Fruit fly (Drosophila melanogaster) whole organism, embryonic: Measurements from ENCODE around the gene CG15725.

Experiments
- CG10543 ChIP-seq: fragments of 200-800 bp; sonication (Bioruptor generic); optimal IDR thresholded peaks from 3 replicates; lab custom pipeline; 2017; ENCODE audit warnings: missing biosample characterization, mild to moderate bottlenecking, missing genetic modification characterization, moderate library complexity
- CG11695 ChIP-seq: fragments of 200-800 bp; sonication (Bioruptor generic); IDR thresholded peaks from 3 replicates; pipeline ENCODE4 v1.3.6; 2022; ENCODE audit warnings: missing biosample characterization, missing genetic modification characterization
- CG12071 ChIP-seq: fragments of 200-800 bp; sonication (Bioruptor generic); optimal IDR thresholded peaks from 3 replicates; lab custom pipeline; 2018; ENCODE audit warnings: missing biosample characterization, mild to moderate bottlenecking, missing genetic modification characterization
- CG12236 ChIP-seq: fragments of 200-800 bp; sonication (Bioruptor generic); optimal IDR thresholded peaks from 2 replicates; lab custom pipeline; 2016; ENCODE audit warnings: missing biosample characterization, missing genetic modification characterization
- CG14014 ChIP-seq: fragments of 200-800 bp; sonication (Bioruptor generic); IDR thresholded peaks from 2 replicates; pipeline ENCODE4 v1.3.6; 2022; ENCODE audit warnings: missing biosample characterization, missing genetic modification characterization
- CG14710 ChIP-seq: fragments of 200-800 bp; sonication (Bioruptor generic); optimal IDR thresholded peaks from 3 replicates; lab custom pipeline; 2019; ENCODE audit warnings: missing biosample characterization, mild to moderate bottlenecking, missing genetic modification characterization, moderate library complexity
- CG15514 ChIP-seq: fragments of 200-800 bp; sonication (Bioruptor generic); optimal IDR thresholded peaks from 3 replicates; lab custom pipeline; 2017; ENCODE audit warnings: missing biosample characterization, missing genetic modification characterization, mild to moderate bottlenecking, moderate library complexity, missing genetic modification reagents
- CG16813 ChIP-seq: fragments of 200-800 bp; sonication (Bioruptor generic); IDR thresholded peaks from 3 replicates; pipeline ENCODE4 v1.3.6; 2022; ENCODE audit warnings: missing biosample characterization, missing genetic modification characterization; ENCODE audit not compliant: partially characterized antibody
- CG16815 ChIP-seq: fragments of 200-800 bp; sonication (Bioruptor generic); optimal IDR thresholded peaks from 3 replicates; lab custom pipeline; 2017; ENCODE audit warnings: missing biosample characterization, mild to moderate bottlenecking, missing genetic modification characterization
- CG17829 ChIP-seq: fragments of 200-800 bp; optimal IDR thresholded peaks from 2 replicates; lab custom pipeline; 2019; ENCODE audit warnings: missing biosample characterization, mild to moderate bottlenecking, missing genetic modification characterization, moderate library complexity
- CG2129 ChIP-seq: fragments of 200-800 bp; sonication (Bioruptor generic); IDR thresholded peaks from 2 replicates; pipeline ENCODE4 v1.3.6; 2022; ENCODE audit warnings: missing biosample characterization, missing genetic modification characterization; ENCODE audit not compliant: partially characterized antibody
- CG2199 ChIP-seq: fragments of 200-800 bp; sonication (Bioruptor generic); IDR thresholded peaks from 3 replicates; pipeline ENCODE4 v1.3.6; 2022; ENCODE audit warnings: missing biosample characterization, missing genetic modification characterization
- CG2712 ChIP-seq: fragments of 200-800 bp; optimal IDR thresholded peaks from 3 replicates; lab custom pipeline; 2019; ENCODE audit warnings: missing biosample characterization, mild to moderate bottlenecking, missing genetic modification characterization, moderate library complexity
- CG2889 ChIP-seq: fragments of 200-800 bp; sonication (Bioruptor generic); IDR thresholded peaks from 3 replicates; pipeline ENCODE4 v1.3.6; 2022; ENCODE audit warnings: missing biosample characterization, missing genetic modification characterization
- CG3065 ChIP-seq: fragments of 200-800 bp; sonication (Bioruptor generic); optimal IDR thresholded peaks from 2 replicates; lab custom pipeline; 2016; ENCODE audit warnings: missing biosample characterization, missing genetic modification characterization
- CG31388 ChIP-seq: fragments of 200-800 bp; sonication (Bioruptor generic); optimal IDR thresholded peaks from 2 replicates; lab custom pipeline; 2016; ENCODE audit warnings: missing biosample characterization, missing genetic modification characterization
- CG33557 ChIP-seq: fragments of 200-800 bp; sonication (Bioruptor generic); optimal IDR thresholded peaks from 2 replicates; lab custom pipeline; 2019; ENCODE audit warnings: missing biosample characterization, mild to moderate bottlenecking, missing genetic modification characterization, moderate library complexity
- CG3726 ChIP-seq: fragments of 200-800 bp; sonication (Bioruptor generic); IDR thresholded peaks from 3 replicates; pipeline ENCODE4, ENCODE4 v1.3.6; 2022; ENCODE audit warnings: missing biosample characterization, missing genetic modification characterization
- CG4328 ChIP-seq: fragments of 200-800 bp; sonication (Bioruptor generic); optimal IDR thresholded peaks from 3 replicates; lab custom pipeline; 2017; ENCODE audit warnings: missing biosample characterization, missing genetic modification reagents, missing genetic modification characterization
- CG7786 ChIP-seq: fragments of 200-800 bp; sonication (Bioruptor generic); optimal IDR thresholded peaks from 2 replicates; lab custom pipeline; 2016; ENCODE audit warnings: missing biosample characterization, missing genetic modification characterization
- CG9437 ChIP-seq: fragments of 200-800 bp; sonication (Bioruptor generic); optimal IDR thresholded peaks from 2 replicates; lab custom pipeline; 2018; ENCODE audit warnings: missing biosample characterization, mild to moderate bottlenecking, missing genetic modification characterization
- CG9609 ChIP-seq: fragments of 200-800 bp; sonication (Bioruptor generic); optimal IDR thresholded peaks from 3 replicates; lab custom pipeline; 2016; ENCODE audit warnings: missing biosample characterization, missing genetic modification characterization
- CG9727 ChIP-seq: fragments of 200-800 bp; sonication (Bioruptor generic); optimal IDR thresholded peaks from 3 replicates; lab custom pipeline; 2017; ENCODE audit warnings: missing biosample characterization, mild to moderate bottlenecking, missing genetic modification characterization
- CG9817 ChIP-seq: fragments of 200-800 bp; sonication (Bioruptor generic); optimal IDR thresholded peaks from 2 replicates; lab custom pipeline; 2018; ENCODE audit warnings: missing biosample characterization, mild to moderate bottlenecking, missing genetic modification characterization, moderate library complexity
- CrebB ChIP-seq: fragments of 200-800 bp; sonication (Bioruptor generic); optimal IDR thresholded peaks from 3 replicates; lab custom pipeline; 2018; ENCODE audit warnings: missing biosample characterization, mild to moderate bottlenecking, missing genetic modification characterization
- Eip74EF ChIP-seq, 2 experiments: fragments of 200-800 bp in 1 of 2; fragments of >200 bp in 1 of 2; sonication (Bioruptor generic) in 1 of 2; optimal IDR thresholded peaks; 2 replicates each; lab custom pipeline; 2017 to 2019; ENCODE audit warnings: missing biosample characterization in 2 of 2, missing genetic modification characterization in 2 of 2, mild to moderate bottlenecking in 1 of 2, moderate library complexity in 1 of 2
- Elba2 ChIP-seq: fragments of 200-800 bp; sonication (Bioruptor generic); optimal IDR thresholded peaks from 3 replicates; lab custom pipeline; 2016; ENCODE audit warnings: missing biosample characterization, missing genetic modification characterization
- HLH3B ChIP-seq: fragments of 200-800 bp; sonication (Bioruptor generic); IDR thresholded peaks from 2 replicates; pipeline ENCODE4 v1.3.6; 2022; ENCODE audit warnings: missing biosample characterization, missing genetic modification characterization
- Mrtf ChIP-seq: fragments of 200-800 bp; sonication (Bioruptor generic); IDR thresholded peaks from 3 replicates; pipeline ENCODE4 v1.3.6; 2022; ENCODE audit warnings: missing biosample characterization, missing genetic modification characterization
- NC2α ChIP-seq: fragments of 200-800 bp; sonication (Bioruptor generic); optimal IDR thresholded peaks from 2 replicates; lab custom pipeline; 2016; ENCODE audit warnings: missing biosample characterization, missing genetic modification characterization
- Optix ChIP-seq: fragments of 200-800 bp; sonication (Bioruptor generic); IDR thresholded peaks from 3 replicates; pipeline ENCODE4 v1.3.6; 2022; ENCODE audit warnings: missing biosample characterization, missing genetic modification characterization
- Ravus ChIP-seq: fragments of 200-800 bp; sonication (Bioruptor generic); IDR thresholded peaks from 2 replicates; pipeline ENCODE4 v1.3.6; 2022; ENCODE audit warnings: missing biosample characterization, missing genetic modification characterization
- Sry-β ChIP-seq: fragments of 200-800 bp; sonication (Bioruptor generic); optimal IDR thresholded peaks from 2 replicates; lab custom pipeline; 2018; ENCODE audit warnings: missing biosample characterization, mild to moderate bottlenecking, missing genetic modification characterization, moderate library complexity
- TFAM ChIP-seq: fragments of 200-800 bp; sonication (Bioruptor generic); optimal IDR thresholded peaks from 2 replicates; lab custom pipeline; 2017; ENCODE audit warnings: missing biosample characterization, missing genetic modification characterization, inconsistent platforms
- Vsx1 ChIP-seq: fragments of 200-800 bp; sonication (Bioruptor generic); optimal IDR thresholded peaks from 2 replicates; lab custom pipeline; 2017; ENCODE audit warnings: missing biosample characterization, mild to moderate bottlenecking, missing genetic modification characterization, missing genetic modification reagents
- ap ChIP-seq: fragments of 200-800 bp; sonication (Bioruptor generic); IDR thresholded peaks from 2 replicates; pipeline ENCODE4 v1.3.6; 2022; ENCODE audit warnings: missing biosample characterization, missing genetic modification characterization
- ase ChIP-seq: fragments of 200-800 bp; sonication (Bioruptor generic); IDR thresholded peaks from 3 replicates; pipeline ENCODE4 v1.3.6; 2022; ENCODE audit warnings: missing biosample characterization, missing genetic modification characterization
- corto ChIP-seq: fragments of 200-800 bp; sonication (Bioruptor generic); optimal IDR thresholded peaks from 2 replicates; lab custom pipeline; 2016; ENCODE audit warnings: missing biosample characterization, mild to moderate bottlenecking, missing genetic modification characterization, moderate library complexity
- dmrt99B ChIP-seq: fragments of 200-800 bp; sonication (Bioruptor generic); optimal IDR thresholded peaks from 2 replicates; lab custom pipeline; 2018; ENCODE audit warnings: missing biosample characterization, mild to moderate bottlenecking, missing genetic modification characterization, moderate library complexity
- esg ChIP-seq: fragments of 200-800 bp; sonication (Bioruptor generic); conservative IDR thresholded peaks from 2 replicates; pipeline ENCODE4 v1.3.6; 2022; ENCODE audit warnings: missing biosample characterization, missing genetic modification characterization
- gcm ChIP-seq: fragments of 200-800 bp; sonication (Bioruptor generic); optimal IDR thresholded peaks from 2 replicates; lab custom pipeline; 2019; ENCODE audit warnings: missing biosample characterization, mild to moderate bottlenecking, missing genetic modification characterization, moderate library complexity
- gsb-n ChIP-seq: fragments of 200-800 bp; sonication (Bioruptor generic); optimal IDR thresholded peaks from 3 replicates; lab custom pipeline; 2018; ENCODE audit warnings: missing biosample characterization, mild to moderate bottlenecking, missing genetic modification characterization
- her ChIP-seq: fragments of 200-800 bp; sonication (Bioruptor generic); optimal IDR thresholded peaks from 2 replicates; lab custom pipeline; 2016; ENCODE audit warnings: missing biosample characterization, missing genetic modification characterization
- insv ChIP-seq, 2 experiments: fragments of 200-800 bp; sonication (Bioruptor generic); optimal IDR thresholded peaks; 3 replicates each; lab custom pipeline; 2016 to 2018; ENCODE audit warnings: missing biosample characterization in 2 of 2, missing genetic modification characterization in 2 of 2
- lbe ChIP-seq: fragments of 200-800 bp; sonication (Bioruptor generic); optimal IDR thresholded peaks from 2 replicates; lab custom pipeline; 2016; ENCODE audit warnings: missing biosample characterization, mild to moderate bottlenecking, missing genetic modification characterization
- lov ChIP-seq, 2 experiments: fragments of 200-800 bp in 1 of 2; fragments of >200 bp in 1 of 2; sonication (Bioruptor generic) in 1 of 2; IDR thresholded peaks in 1 of 2; optimal IDR thresholded peaks in 1 of 2; 2 replicates in 1 of 2; 3 replicates in 1 of 2; pipeline versions ENCODE4 v1.3.6 to Lab custom; 2017 to 2022; ENCODE audit warnings: missing biosample characterization in 1 of 2, missing genetic modification characterization in 1 of 2
- prd ChIP-seq, 3 experiments: fragments of >200 bp in 2 of 3; fragments of 200-800 bp in 1 of 3; sonication (Bioruptor generic) in 1 of 3; optimal IDR thresholded peaks in 2 of 3; IDR thresholded peaks in 1 of 3; 2 replicates in 2 of 3; 3 replicates in 1 of 3; pipeline versions ENCODE4 v1.3.6 to Lab custom; 2017 to 2022; ENCODE audit warnings: missing biosample characterization in 1 of 3, missing genetic modification characterization in 1 of 3
- slp2 ChIP-seq: fragments of 200-800 bp; sonication (Bioruptor generic); optimal IDR thresholded peaks from 2 replicates; lab custom pipeline; 2016; ENCODE audit warnings: missing biosample characterization, missing genetic modification characterization
- twi ChIP-seq: fragments of 200-800 bp; optimal IDR thresholded peaks from 2 replicates; lab custom pipeline; 2019; ENCODE audit warnings: missing biosample characterization, mild to moderate bottlenecking, missing genetic modification characterization, moderate library complexity

Gene CG15725

DNA sequence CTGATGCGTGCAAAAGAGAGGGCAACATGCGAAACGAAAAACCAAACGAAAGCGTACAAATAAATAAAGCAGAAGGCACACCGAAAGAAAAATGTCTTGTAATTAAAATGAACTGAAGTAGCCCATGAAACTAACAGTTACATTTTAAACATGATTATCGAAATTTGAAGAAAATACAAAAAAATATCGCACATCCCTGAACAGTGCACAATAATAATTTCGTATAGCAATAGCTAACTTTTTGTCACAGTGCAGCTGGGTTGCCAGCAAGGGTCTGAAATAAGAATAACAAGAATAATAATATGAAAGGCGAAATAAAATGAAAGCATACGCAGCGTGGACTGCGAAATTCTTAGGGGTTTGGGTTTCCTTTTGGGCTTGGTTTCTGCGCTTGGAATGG, 46.5 kb downstream of the CG15725 start (continued):
- TF ChIP-seq CG3726 (GFP tag; lab: Robert Waterston, UW) (peak; percentile 98), CG2199 (GFP tag; lab: Robert Waterston, UW) (peak; percentile 99), CG7786 (GFP tag; lab: Kevin White, UChicago) (peak; percentile 100), Sry-β (GFP tag; lab: Kevin White, UChicago) (peak; percentile 75), CG17829 (tag; lab: Kevin White, UChicago) (peak; percentile 99), corto (peak; percentile 99), Elba2 (peak; percentile 94), CG10543 (GFP tag; lab: Kevin White, UChicago) (peak; percentile 94), CG11695 (GFP tag; lab: Robert Waterston, UW) (peak; percentile 99), CG2712 (tag; lab: Kevin White, UChicago) (peak; percentile 99), CG2129 (GFP tag; lab: Robert Waterston, UW) (no peak), HLH3B (GFP tag; lab: Robert Waterston, UW) (peak; percentile 99), CG12071 (peak; percentile 99), CG9437 (GFP tag; lab: Kevin White, UChicago) (peak; percentile 94), ap (GFP tag; lab: Robert Waterston, UW) (peak; percentile 98), Ravus (GFP tag; lab: Robert Waterston, UW) (peak; percentile 98), CG14710 (tag; lab: Kevin White, UChicago) (peak; percentile 98), CG3065 (GFP tag; lab: Kevin White, UChicago) (peak; percentile 99), dmrt99B (tag; lab: Kevin White, UChicago) (peak; percentile 99), CG15514 (GFP tag; lab: Kevin White, UChicago) (peak; percentile 95), Vsx1 (GFP tag; lab: Kevin White, UChicago) (peak; percentile 96), CG2889 (peak; percentile 98), ase (GFP tag; lab: Robert Waterston, UW) (peak; percentile 98), CG9727 (GFP tag; lab: Kevin White, UChicago) (peak; percentile 99), CG33557 (peak; percentile 95), CG31388 (GFP tag; lab: Kevin White, UChicago) (peak; percentile 98), Eip74EF (GFP tag; optimal IDR thresholded peaks at IDR 0.05; lab: Kevin White, UChicago) (peak in 1 of 2 experiments; percentile 97), lov (optimal IDR thresholded peaks at IDR 0.05; lab: Kevin White, UChicago) (no peak), lov (GFP tag; IDR thresholded peaks at IDR 0.05; lab: Robert Waterston, UW) (peak; percentile 99), TFAM (GFP tag; lab: Kevin White, UChicago) (peak; percentile 96), her (GFP tag; lab: Kevin White, UChicago) (peak; percentile 98), CG9609 (GFP tag; lab: Kevin White, UChicago) (peak; percentile 99), Mrtf (GFP tag; lab: Robert Waterston, UW) (peak; percentile 99), Optix (GFP tag; lab: Robert Waterston, UW) (peak; percentile 98), insv (GFP tag; optimal IDR thresholded peaks at IDR 0.05; lab: Kevin White, UChicago) (peak; percentile 69 to 73), NC2α (GFP tag; lab: Kevin White, UChicago) (peak; percentile 99), prd (optimal IDR thresholded peaks at IDR 0.05; lab: Kevin White, UChicago) (no peak), prd (GFP tag; IDR thresholded peaks at IDR 0.05; lab: Robert Waterston, UW) (peak; percentile 100), lbe (GFP tag; lab: Kevin White, UChicago) (peak; percentile 99), gcm (peak; percentile 98), gsb-n (tag; lab: Kevin White, UChicago) (peak; percentile 98), CG4328 (GFP tag; lab: Kevin White, UChicago) (peak; percentile 89), CG16813 (GFP tag; lab: Robert Waterston, UW) (no peak), esg (GFP tag; lab: Robert Waterston, UW) (peak; percentile 99), CG16815 (GFP tag; lab: Kevin White, UChicago) (peak; percentile 99), slp2 (peak; percentile 94), CrebB (tag; lab: Kevin White, UChicago) (peak; percentile 99), CG14014 (peak; percentile 99), CG9817 (tag; lab: Kevin White, UChicago) (peak; percentile 99), twi (tag; lab: Kevin White, UChicago) (peak; percentile 95), CG12236 (GFP tag; lab: Kevin White, UChicago) (peak; percentile 99)
